Worm (Caenorhabditis elegans) whole organism, L1 larva: ENCODE measurements around the gene tmem-135.

ENCODE experiments used
- aha-1 ChIP-seq: fragments of 150-350 bp; optimal IDR thresholded peaks from 2 replicates; lab custom pipeline; 2014; ENCODE audit warnings: missing biosample characterization, missing genetic modification characterization
- dpl-1 ChIP-seq, 3 experiments: fragments of 150-350 bp in 2 of 3; sonication (generic microtip) in 1 of 3; optimal IDR thresholded peaks; 2 replicates each; lab custom pipeline; 2014 to 2017; ENCODE audit warnings: missing biosample characterization in 3 of 3, missing genetic modification characterization in 3 of 3, missing genetic modification reagents in 3 of 3
- lin-39 ChIP-seq: fragments of 150-350 bp; optimal IDR thresholded peaks from 2 replicates; lab custom pipeline; 2014; ENCODE audit warnings: missing biosample characterization, missing genetic modification reagents, missing genetic modification characterization
- unc-62 ChIP-seq: fragments of 150-350 bp; optimal IDR thresholded peaks from 2 replicates; lab custom pipeline; 2014; ENCODE audit warnings: missing biosample characterization, missing genetic modification reagents, missing genetic modification characterization

- TF ChIP-seq unc-62 (GFP tag; lab: Kevin White, UChicago): no peak
- no peak for TF ChIP-seq aha-1
- TF ChIP-seq lin-39 (tag; lab: Kevin White, UChicago): no peak
- TF ChIP-seq dpl-1 (GFP tag; optimal IDR thresholded peaks at IDR 0.05; lab: Kevin White, UChicago): no peak
Observed at ce11 chrX:4651428-4651827, 22.1 kb upstream of the tmem-135 start.
